Fruit fly (Drosophila melanogaster): Measurements from ENCODE around the gene CG13101.
A peak's percentile ranks its signal among the peaks of the same experiment; 100 is the strongest.

CG13101 gene

DNA sequence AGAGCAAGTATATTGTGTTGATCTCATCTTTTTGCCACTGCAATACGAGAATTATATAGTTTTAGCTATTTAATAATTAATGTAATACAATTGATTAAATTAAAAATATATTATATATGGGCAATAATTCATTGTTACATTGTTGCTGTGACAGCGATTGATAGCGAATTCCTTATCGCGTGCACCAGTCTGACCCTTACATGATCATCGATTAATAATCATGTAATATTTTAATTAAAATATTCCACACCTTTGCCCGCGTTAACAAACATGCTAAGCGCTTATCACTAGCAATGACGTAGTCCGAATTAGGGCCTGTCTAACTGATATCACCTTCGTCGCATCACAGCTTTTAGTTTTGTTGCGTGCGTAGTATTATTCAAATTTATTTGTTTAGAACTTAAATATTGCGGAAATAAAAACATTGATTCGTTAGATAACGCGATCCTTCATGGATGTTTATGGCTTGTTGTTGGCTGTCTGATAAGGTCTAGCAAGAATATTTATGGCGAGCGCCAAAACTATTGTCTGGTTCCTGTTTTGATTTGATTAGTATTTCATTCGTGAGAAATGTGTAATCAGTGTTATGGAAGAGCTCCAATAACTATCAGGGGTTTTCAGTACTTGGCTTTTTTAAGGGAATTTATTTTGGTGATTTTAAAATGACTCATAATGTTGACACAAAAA, 2.7 kb upstream of the CG13101 start (continued):
- TF ChIP-seq CG34376 (GFP tag; optimal IDR thresholded peaks at IDR 0.05), result peak; percentile 98

DNA sequence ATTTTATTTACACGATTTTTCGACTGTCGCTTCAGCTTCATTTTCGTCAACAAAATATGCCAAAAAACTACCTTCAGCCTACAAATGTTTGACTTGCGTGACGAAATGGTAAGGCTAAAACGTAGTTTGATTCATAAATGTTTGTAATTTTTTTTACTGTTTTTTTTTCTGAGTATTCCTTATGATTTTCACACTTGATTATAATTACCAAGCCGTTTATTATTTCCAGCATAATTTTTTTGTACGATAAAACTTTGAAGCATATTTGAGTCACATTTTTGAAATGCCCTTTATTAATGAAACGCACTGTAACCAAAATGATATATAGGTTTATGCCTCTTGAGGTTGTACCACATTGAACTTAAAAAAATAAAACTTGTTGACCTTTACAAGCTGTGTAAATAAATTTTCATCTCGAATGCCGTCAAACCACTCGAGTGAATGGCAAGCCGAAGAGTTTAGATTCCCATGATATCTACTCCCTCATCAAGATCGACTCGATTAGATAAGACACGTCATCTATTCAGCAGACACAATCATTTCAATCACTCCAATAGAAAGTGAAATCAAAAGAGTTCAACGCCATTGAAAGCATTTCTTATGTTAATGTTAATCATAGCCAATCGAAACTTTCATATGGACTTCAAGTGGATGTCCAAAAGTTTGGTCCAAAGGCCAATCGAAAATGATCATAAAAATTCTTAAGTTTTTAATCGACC, 1.9 kb downstream of the CG13101 start:
- TF ChIP-seq E2f2 (GFP tag; IDR thresholded peaks at IDR 0.05) (peak; percentile 54; the same call in 1 of the 2 replicates), CG10431 (GFP tag; optimal IDR thresholded peaks at IDR 0.05) (no peak), hkb (optimal IDR thresholded peaks at IDR 0.05) (no peak), hkb (GFP tag; IDR thresholded peaks at IDR 0.05) (peak; percentile 73), CG3847 (GFP tag; IDR thresholded peaks at IDR 0.05) (peak; percentile 51; the same call in 1 of the 2 replicates), gro (GFP tag; optimal IDR thresholded peaks at IDR 0.05) (peak; percentile 62), trh (GFP tag; optimal IDR thresholded peaks at IDR 0.05) (no peak), NfI (GFP tag; optimal IDR thresholded peaks at IDR 0.05) (peak; percentile 27), PHDP (tag; optimal IDR thresholded peaks at IDR 0.05) (peak; percentile 62), Sry-β (GFP tag; optimal IDR thresholded peaks at IDR 0.05) (no peak), CG2678 (tag; optimal IDR thresholded peaks at IDR 0.05) (peak; percentile 78), schlank (tag; optimal IDR thresholded peaks at IDR 0.05) (no peak), CG6683 (GFP tag; optimal IDR thresholded peaks at IDR 0.05) (peak; percentile 4), pho (GFP tag; optimal IDR thresholded peaks at IDR 0.05) (peak; percentile 14), CG7556 (GFP tag; optimal IDR thresholded peaks at IDR 0.05) (peak; percentile 40), CG3281 (GFP tag; optimal IDR thresholded peaks at IDR 0.05) (peak; percentile 23), grn (GFP tag; optimal IDR thresholded peaks at IDR 0.05) (peak; percentile 84), CrebB (tag; optimal IDR thresholded peaks at IDR 0.05) (no peak), bigmax (GFP tag; optimal IDR thresholded peaks at IDR 0.05) (no peak), cas (GFP tag; IDR thresholded peaks at IDR 0.05) (no peak), CG16863 (GFP tag; optimal IDR thresholded peaks at IDR 0.05) (peak; percentile 27), Hey (tag; optimal IDR thresholded peaks at IDR 0.05) (no peak), Hr51 (GFP tag; optimal IDR thresholded peaks at IDR 0.05) (peak in 1 of 2 experiments; percentile 83), CG11093 (GFP tag; IDR thresholded peaks at IDR 0.05) (0 out of 3 replicates have a peak, but pooled peaks have one; percentile 31), Lhr (GFP tag; optimal IDR thresholded peaks at IDR 0.05) (no peak), lilli (GFP tag; optimal IDR thresholded peaks at IDR 0.05) (peak; percentile 59), Atf-2 (GFP tag; optimal IDR thresholded peaks at IDR 0.05) (peak; percentile 17), nmo (GFP tag; optimal IDR thresholded peaks at IDR 0.05) (peak; percentile 43), pb (GFP tag; optimal IDR thresholded peaks at IDR 0.05) (peak; percentile 27), Opbp (GFP tag; IDR thresholded peaks at IDR 0.05; ENCODE audit: partially characterized antibody) (no peak), CG6175 (GFP tag; IDR thresholded peaks at IDR 0.05) (no peak), Mad (GFP tag; optimal IDR thresholded peaks at IDR 0.05) (no peak), Meics (GFP tag; optimal IDR thresholded peaks at IDR 0.05) (peak; percentile 69), nerfin-1 (tag; optimal IDR thresholded peaks at IDR 0.05) (peak; percentile 24), CG11695 (GFP tag; IDR thresholded peaks at IDR 0.05) (peak; percentile 94), CG10209 (GFP tag; optimal IDR thresholded peaks at IDR 0.05) (peak; percentile 59), CG4820 (GFP tag; optimal IDR thresholded peaks at IDR 0.05) (peak; percentile 6), shn (GFP tag; optimal IDR thresholded peaks at IDR 0.05) (no peak), vnd (GFP tag; IDR thresholded peaks at IDR 0.05; ENCODE audit: partially characterized antibody) (no peak), CG11696 (GFP tag; IDR thresholded peaks at IDR 0.05) (peak; percentile 53), CG14710 (tag; optimal IDR thresholded peaks at IDR 0.05) (peak; percentile 7), CG15269 (tag; optimal IDR thresholded peaks at IDR 0.05) (peak; percentile 85), CG17385 (GFP tag; optimal IDR thresholded peaks at IDR 0.05) (peak; percentile 47), gem (tag; optimal IDR thresholded peaks at IDR 0.05) (peak; percentile 75), Fer1 (GFP tag; optimal IDR thresholded peaks at IDR 0.05) (peak; percentile 46)
